Worm (Caenorhabditis elegans) whole organism, early embryonic: ENCODE data around the gene T07D4.2.

ENCODE experiments used
- aly-1 ChIP-seq: sonication (generic microtip); optimal IDR thresholded peaks from 2 replicates; lab custom pipeline; 2016; ENCODE audit warnings: missing genetic modification characterization, missing compliant biosample characterization
- ama-1 ChIP-seq: fragments of 150-350 bp; optimal IDR thresholded peaks from 2 replicates; lab custom pipeline; 2014
- ets-7 ChIP-seq: sonication (generic microtip); optimal IDR thresholded peaks from 2 replicates; lab custom pipeline; 2016; ENCODE audit warnings: missing genotype, missing genetic modification characterization, missing compliant biosample characterization
- flt-1 ChIP-seq: fragments of 200-800 bp; sonication (Bioruptor generic); IDR thresholded peaks from 2 replicates; pipeline ENCODE4 v1.3.6; 2022; ENCODE audit warnings: missing genetic modification characterization, missing compliant biosample characterization
- pes-1 ChIP-seq: fragments of 200-800 bp; sonication (Bioruptor generic); IDR thresholded peaks from 2 replicates; pipeline ENCODE4 v1.3.6; 2022; ENCODE audit warnings: missing genetic modification reagents, missing genetic modification characterization, missing compliant biosample characterization
- tbx-11 ChIP-seq: fragments of 200-800 bp; sonication (Bioruptor generic); IDR thresholded peaks from 2 replicates; pipeline ENCODE4 v1.3.6; 2022; ENCODE audit warnings: missing genetic modification characterization, missing compliant biosample characterization
- tbx-37 ChIP-seq: fragments of 200-800 bp; sonication (Bioruptor generic); conservative IDR thresholded peaks from 2 replicates; pipeline ENCODE4 v1.3.6; 2022; ENCODE audit warnings: missing genetic modification reagents, missing genetic modification characterization, missing compliant biosample characterization

DNA sequence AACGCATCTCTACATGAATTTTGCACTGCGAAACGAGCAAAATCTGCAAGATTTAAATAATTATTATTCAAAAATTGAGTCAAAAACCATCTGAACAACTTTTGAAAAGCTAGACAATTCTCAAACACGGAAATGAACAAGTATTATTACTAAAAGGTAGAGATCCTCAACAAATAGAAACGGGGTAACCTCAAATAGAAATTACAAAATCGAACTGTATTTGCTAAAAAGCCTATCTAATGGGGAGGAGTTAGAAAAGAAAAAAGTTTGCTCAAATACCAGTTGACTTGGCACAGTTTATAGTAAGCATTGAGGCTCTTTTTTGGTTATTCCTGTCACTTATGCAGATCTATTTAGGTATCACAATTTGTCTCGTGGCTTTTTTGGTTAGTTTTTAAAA is 48.0 kb downstream of the T07D4.2 start, which contains the start of gene nas-25:
- no peak for TF ChIP-seq flt-1 (GFP tag; lab: Robert Waterston, UW)
- TF ChIP-seq ama-1 (lab: Kevin White, UChicago), result no peak
- TF ChIP-seq pes-1, result no peak
- no peak for TF ChIP-seq ets-7 (tag; lab: Kevin White, UChicago)
- TF ChIP-seq tbx-37 (GFP tag; lab: Robert Waterston, UW), result no peak
- TF ChIP-seq tbx-11 (GFP tag; lab: Robert Waterston, UW), result no peak
- TF ChIP-seq aly-1, result no peak
